Worm (Caenorhabditis elegans) whole organism, L1 larva: Measurements from ENCODE around the gene T10G3.1.

Experiments used
- C34B4.2 ChIP-seq: sonication (generic microtip); optimal IDR thresholded peaks from 2 replicates; lab custom pipeline; 2017; ENCODE audit warnings: mild to moderate bottlenecking, missing genetic modification characterization, missing compliant biosample characterization
- F16B12.6 ChIP-seq: fragments of 150-350 bp; optimal IDR thresholded peaks from 2 replicates; lab custom pipeline; 2014; ENCODE audit warnings: missing biosample characterization, missing genetic modification characterization
- Y116A8C.19 ChIP-seq: sonication (generic microtip); optimal IDR thresholded peaks from 2 replicates; lab custom pipeline; 2016; ENCODE audit warnings: missing compliant biosample characterization, missing genetic modification characterization, borderline replicate concordance
- aha-1 ChIP-seq: fragments of 150-350 bp; optimal IDR thresholded peaks from 2 replicates; lab custom pipeline; 2014; ENCODE audit warnings: missing biosample characterization, missing genetic modification characterization
- alr-1 ChIP-seq: fragments of 200-800 bp; sonication (Bioruptor generic); optimal IDR thresholded peaks from 2 replicates; lab custom pipeline; 2018; ENCODE audit warnings: borderline replicate concordance, mild to moderate bottlenecking, missing genetic modification characterization, missing compliant biosample characterization
- ama-1 ChIP-seq: fragments of 150-350 bp; optimal IDR thresholded peaks from 2 replicates; lab custom pipeline; 2014
- ceh-63 ChIP-seq: fragments of 200-800 bp; sonication (Bioruptor generic); optimal IDR thresholded peaks from 2 replicates; lab custom pipeline; 2018; ENCODE audit warnings: mild to moderate bottlenecking, missing genetic modification characterization, missing compliant biosample characterization
- ceh-8 ChIP-seq: fragments of 200-800 bp; sonication (Bioruptor generic); optimal IDR thresholded peaks from 2 replicates; lab custom pipeline; 2018; ENCODE audit warnings: mild to moderate bottlenecking, missing genetic modification characterization, moderate library complexity, missing compliant biosample characterization
- ceh-82 ChIP-seq, 3 experiments: fragments of 150-350 bp in 1 of 3; sonication (generic microtip) in 2 of 3; optimal IDR thresholded peaks; 2 replicates each; lab custom pipeline; 2014 to 2017; ENCODE audit warnings: missing biosample characterization in 3 of 3, missing genetic modification characterization in 3 of 3
- ceh-88 ChIP-seq: fragments of 200-800 bp; sonication (Bioruptor generic); IDR thresholded peaks from 2 replicates; pipeline ENCODE4 v1.3.6; 2022; ENCODE audit warnings: missing genetic modification characterization, missing compliant biosample characterization
- ces-1 ChIP-seq: fragments of 150-350 bp; optimal IDR thresholded peaks from 2 replicates; lab custom pipeline; 2014; ENCODE audit warnings: missing biosample characterization, missing genetic modification reagents, missing genetic modification characterization
- efl-1 ChIP-seq, 4 experiments: fragments of 150-350 bp; optimal IDR thresholded peaks in 3 of 4; peaks in 1 of 4; 1 replicate in 1 of 4; 2 replicates in 3 of 4; lab custom pipeline; 2014; ENCODE audit warnings: missing biosample characterization in 2 of 4, missing genetic modification characterization in 2 of 4, missing genetic modification reagents in 2 of 4
- efl-3 ChIP-seq: fragments of 200-800 bp; sonication (Bioruptor generic); optimal IDR thresholded peaks from 2 replicates; lab custom pipeline; 2018; ENCODE audit warnings: mild to moderate bottlenecking, missing genetic modification characterization, missing compliant biosample characterization
- egl-27 ChIP-seq, 2 experiments: fragments of 150-350 bp in 1 of 2; sonication (generic microtip); optimal IDR thresholded peaks; 3 replicates each; lab custom pipeline; 2017 to 2018; ENCODE audit warnings: missing biosample characterization in 2 of 2, missing genetic modification characterization in 2 of 2, missing genetic modification reagents in 2 of 2
- elt-2 ChIP-seq: sonication (generic microtip); optimal IDR thresholded peaks from 2 replicates; lab custom pipeline; 2016; ENCODE audit warnings: missing genetic modification characterization, mild to moderate bottlenecking, inconsistent platforms, missing compliant biosample characterization, missing genetic modification reagents
- fkh-10 ChIP-seq: sonication (generic microtip); optimal IDR thresholded peaks from 2 replicates; lab custom pipeline; 2017; ENCODE audit warnings: missing biosample characterization, missing genetic modification reagents, missing genetic modification characterization
- fkh-4 ChIP-seq: sonication (generic microtip); optimal IDR thresholded peaks from 2 replicates; lab custom pipeline; 2016; ENCODE audit warnings: missing compliant biosample characterization, missing genetic modification characterization, borderline replicate concordance
- fkh-8 ChIP-seq: sonication (generic microtip); optimal IDR thresholded peaks from 2 replicates; lab custom pipeline; 2016; ENCODE audit warnings: mild to moderate bottlenecking, missing genetic modification characterization, missing compliant biosample characterization
- hlh-17 ChIP-seq: fragments of 200-800 bp; sonication (Bioruptor generic); optimal IDR thresholded peaks from 2 replicates; lab custom pipeline; 2018; ENCODE audit warnings: missing genetic modification characterization, mild to moderate bottlenecking, missing compliant biosample characterization, moderate library complexity, borderline replicate concordance
- hlh-4 ChIP-seq: sonication (generic microtip); optimal IDR thresholded peaks from 2 replicates; lab custom pipeline; 2016; ENCODE audit warnings: mild to moderate bottlenecking, missing genetic modification characterization, missing compliant biosample characterization
- hpl-2 ChIP-seq: fragments of 150-350 bp; optimal IDR thresholded peaks from 2 replicates; lab custom pipeline; 2014; ENCODE audit warnings: missing biosample characterization, missing genetic modification reagents, missing genetic modification characterization
- isw-1 ChIP-seq: fragments of 200-800 bp; sonication (Bioruptor generic); IDR thresholded peaks from 2 replicates; pipeline ENCODE4 v1.3.6; 2022; ENCODE audit warnings: missing genetic modification characterization, missing compliant biosample characterization
- jun-1 ChIP-seq: fragments of 150-350 bp; optimal IDR thresholded peaks from 2 replicates; lab custom pipeline; 2014; ENCODE audit warnings: missing biosample characterization, missing genetic modification reagents, missing genetic modification characterization
- lin-15B ChIP-seq: fragments of 150-350 bp; sonication (generic microtip); optimal IDR thresholded peaks from 3 replicates; lab custom pipeline; 2014; ENCODE audit warnings: missing biosample characterization, missing genetic modification characterization
- nhr-11 ChIP-seq: fragments of 150-350 bp; optimal IDR thresholded peaks from 2 replicates; lab custom pipeline; 2014; ENCODE audit warnings: missing biosample characterization, missing genetic modification characterization
- nhr-20 ChIP-seq: sonication (generic microtip); optimal IDR thresholded peaks from 2 replicates; lab custom pipeline; 2016; ENCODE audit warnings: mild to moderate bottlenecking, missing genetic modification characterization, missing compliant biosample characterization
- nhr-28 ChIP-seq: fragments of 150-350 bp; optimal IDR thresholded peaks from 2 replicates; lab custom pipeline; 2014; ENCODE audit warnings: missing biosample characterization, missing genetic modification characterization
- nhr-71 ChIP-seq: sonication (generic microtip); optimal IDR thresholded peaks from 2 replicates; lab custom pipeline; 2016; ENCODE audit warnings: mild to moderate bottlenecking, missing genetic modification characterization, moderate library complexity, missing compliant biosample characterization
- nhr-76 ChIP-seq: sonication (generic microtip); optimal IDR thresholded peaks from 2 replicates; lab custom pipeline; 2017; ENCODE audit warnings: missing biosample characterization, missing genetic modification characterization
- nhr-77 ChIP-seq: fragments of 150-350 bp; optimal IDR thresholded peaks from 2 replicates; lab custom pipeline; 2014; ENCODE audit warnings: missing biosample characterization, missing genetic modification characterization
- pqm-1 ChIP-seq: sonication (generic microtip); optimal IDR thresholded peaks from 3 replicates; lab custom pipeline; 2017; ENCODE audit warnings: missing biosample characterization, missing genetic modification characterization
- snu-23 ChIP-seq: sonication (generic microtip); optimal IDR thresholded peaks from 2 replicates; lab custom pipeline; 2016; ENCODE audit warnings: missing genetic modification characterization, missing compliant biosample characterization
- sox-4 ChIP-seq: sonication (generic microtip); optimal IDR thresholded peaks from 2 replicates; lab custom pipeline; 2016; ENCODE audit warnings: missing genetic modification characterization, missing compliant biosample characterization
- swsn-7 ChIP-seq: sonication (generic microtip); optimal IDR thresholded peaks from 2 replicates; lab custom pipeline; 2016; ENCODE audit warnings: missing genetic modification characterization, missing compliant biosample characterization
- tlp-1 ChIP-seq: fragments of 150-350 bp; optimal IDR thresholded peaks from 2 replicates; lab custom pipeline; 2014; ENCODE audit warnings: missing biosample characterization, missing genetic modification characterization
- unc-30 ChIP-seq: sonication (generic microtip); optimal IDR thresholded peaks from 2 replicates; lab custom pipeline; 2017; ENCODE audit warnings: missing biosample characterization, missing genetic modification characterization
- unc-62 ChIP-seq: fragments of 150-350 bp; optimal IDR thresholded peaks from 2 replicates; lab custom pipeline; 2014; ENCODE audit warnings: missing biosample characterization, missing genetic modification reagents, missing genetic modification characterization
- zag-1 ChIP-seq: fragments of 150-350 bp; optimal IDR thresholded peaks from 2 replicates; lab custom pipeline; 2014; ENCODE audit warnings: missing biosample characterization, missing genetic modification characterization
- ztf-11 ChIP-seq, 2 experiments: sonication (generic microtip); optimal IDR thresholded peaks; 2 replicates each; lab custom pipeline; 2016 to 2017; ENCODE audit warnings: missing genetic modification characterization in 2 of 2, missing biosample characterization in 1 of 2, missing compliant biosample characterization in 1 of 2

Gene T10G3.1

ce11 chrV:13485732-13486131 is 12.3 kb upstream of the T10G3.1 start:
- TF ChIP-seq alr-1 (tag; lab: Kevin White, UChicago) (no peak), efl-3 (GFP tag; lab: Kevin White, UChicago) (no peak), unc-62 (GFP tag; lab: Kevin White, UChicago) (no peak), unc-30 (tag; lab: Kevin White, UChicago) (no peak), ceh-8 (GFP tag; lab: Kevin White, UChicago) (no peak), nhr-28 (tag; lab: Kevin White, UChicago) (no peak), fkh-8 (tag; lab: Kevin White, UChicago) (peak; percentile 57), fkh-4 (tag; lab: Kevin White, UChicago) (no peak), tlp-1 (no peak), ceh-82 (tag; optimal IDR thresholded peaks at IDR 0.05; lab: Kevin White, UChicago) (no peak), hlh-4 (tag; lab: Kevin White, UChicago) (no peak), zag-1 (no peak), nhr-71 (peak; percentile 42), sox-4 (tag; lab: Kevin White, UChicago) (peak; percentile 69), ceh-88 (GFP tag; lab: Robert Waterston, UW) (no peak), ama-1 (lab: Kevin White, UChicago) (no peak)

DNA sequence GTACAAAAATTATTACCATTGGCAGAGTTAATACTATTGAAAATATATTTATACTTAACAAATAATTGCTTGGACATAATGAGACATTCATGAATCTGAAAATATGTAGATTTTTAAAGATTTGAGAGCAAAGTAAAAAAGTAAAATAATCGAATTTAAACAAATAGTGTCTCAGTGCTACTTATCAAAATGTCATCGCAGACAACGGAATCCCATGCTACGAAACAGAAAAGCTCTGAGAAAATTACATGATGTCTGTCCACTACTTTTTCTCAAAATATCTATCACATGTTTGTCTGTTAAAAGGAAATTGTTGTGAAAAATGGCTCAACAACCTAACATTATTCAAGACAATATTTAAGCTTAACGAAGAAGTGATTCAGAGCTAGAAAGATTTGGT is 10.9 kb upstream of the T10G3.1 start, which contains the start of gene T10G3.4:
TSS of gene T10G3.4 (minus strand) at position 101 of the 400 bp plus-strand sequence.
- TF ChIP-seq efl-1 (optimal IDR thresholded peaks at IDR 0.05; lab: Kevin White, UChicago) (no peak), efl-1 (GFP tag; optimal IDR thresholded peaks at IDR 0.05 in 1 of 2; lab: Kevin White, UChicago) (no peak), fkh-10 (GFP tag; lab: Kevin White, UChicago) (no peak), swsn-7 (tag; lab: Kevin White, UChicago) (no peak), fkh-8 (tag; lab: Kevin White, UChicago) (peak; percentile 7), ceh-82 (tag; optimal IDR thresholded peaks at IDR 0.05; lab: Kevin White, UChicago) (no peak), isw-1 (GFP tag; lab: Robert Waterston, UW) (no peak), efl-3 (GFP tag; lab: Kevin White, UChicago) (no peak), aha-1 (no peak), nhr-11 (no peak), unc-62 (GFP tag; lab: Kevin White, UChicago) (no peak), nhr-71 (peak; percentile 8)

DNA sequence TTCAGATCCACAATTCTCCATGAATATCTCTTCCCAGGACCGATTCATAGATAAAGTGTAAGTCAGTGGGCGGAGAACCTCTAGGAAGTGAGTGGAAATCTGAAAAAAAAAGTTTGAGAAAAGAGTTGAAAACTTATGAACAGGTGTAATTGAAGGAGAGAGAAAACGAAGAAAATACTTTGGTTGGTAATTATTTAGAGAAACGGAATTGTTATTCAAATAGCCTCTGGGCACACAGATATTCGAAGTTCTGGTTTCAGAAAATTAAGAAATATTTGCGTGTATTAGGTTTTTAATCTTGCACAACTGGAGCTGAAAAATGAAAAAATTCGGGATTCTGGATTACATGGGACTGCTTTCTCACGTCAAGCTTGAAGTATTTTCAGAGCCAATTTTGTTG is 6.3 kb upstream of the T10G3.1 start, which contains the start of gene T10G3.2:
TSS of gene T10G3.2 (minus strand) at position 101 of the 400 bp plus-strand sequence.
- TF ChIP-seq hpl-2 (no peak), Y116A8C.19 (tag; lab: Kevin White, UChicago) (no peak), hlh-4 (tag; lab: Kevin White, UChicago) (no peak), egl-27 (tag; optimal IDR thresholded peaks at IDR 0.05; lab: Kevin White, UChicago) (no peak), hlh-17 (GFP tag; lab: Kevin White, UChicago) (no peak), C34B4.2 (tag; lab: Kevin White, UChicago) (no peak), nhr-77 (tag; lab: Kevin White, UChicago) (no peak), nhr-76 (tag; lab: Kevin White, UChicago) (no peak), nhr-11 (no peak), swsn-7 (tag; lab: Kevin White, UChicago) (no peak), pqm-1 (tag; lab: Kevin White, UChicago) (no peak), ztf-11 (tag; optimal IDR thresholded peaks at IDR 0.05; lab: Kevin White, UChicago) (no peak), ama-1 (lab: Kevin White, UChicago) (no peak), snu-23 (no peak), F16B12.6 (tag; lab: Kevin White, UChicago) (no peak), nhr-20 (tag; lab: Kevin White, UChicago) (no peak), ces-1 (GFP tag; lab: Kevin White, UChicago) (no peak), lin-15B (tag; lab: Kevin White, UChicago) (no peak)
- TF ChIP-seq, all 84 proteins: peak for 0

DNA sequence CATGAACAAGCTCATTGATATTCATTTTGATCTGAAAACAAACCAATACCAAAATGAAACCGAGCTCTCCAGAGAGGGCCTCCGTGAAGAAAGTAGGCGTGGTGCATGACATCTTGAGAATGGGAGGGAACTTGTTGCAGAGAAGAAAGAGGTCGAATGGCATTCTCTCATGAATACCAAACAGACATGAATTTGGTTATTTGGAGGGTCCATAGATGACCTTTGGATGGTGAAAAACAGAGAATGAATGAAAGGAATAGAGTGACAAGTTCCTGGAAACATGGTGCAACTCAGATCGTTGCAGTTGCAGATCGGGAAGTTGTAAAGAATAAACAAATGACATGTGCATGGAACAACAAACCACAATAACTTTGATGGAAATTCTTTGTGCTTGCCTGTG is 2.9 kb upstream of the T10G3.1 start, which contains the start of gene T10G3.8:
TSS of gene T10G3.8 (minus strand) at position 101 of the 400 bp plus-strand sequence.
- TF ChIP-seq snu-23: no peak
- no peak for TF ChIP-seq efl-3 (GFP tag; lab: Kevin White, UChicago)
- TF ChIP-seq jun-1: no peak
- TF ChIP-seq ceh-63 (GFP tag; lab: Kevin White, UChicago): no peak
- TF ChIP-seq elt-2 (tag; lab: Kevin White, UChicago): no peak
- TF ChIP-seq efl-1 (optimal IDR thresholded peaks at IDR 0.05; lab: Kevin White, UChicago): no peak
- TF ChIP-seq efl-1 (GFP tag; optimal IDR thresholded peaks at IDR 0.05 in 1 of 2; lab: Kevin White, UChicago): peak in 1 of 2 experiments; percentile 66
